Worm (Caenorhabditis elegans) whole organism, L1 larva: ENCODE data around the gene R10E12.2.

Experiments used
- C04F5.9 ChIP-seq: sonication (generic microtip); optimal IDR thresholded peaks from 2 replicates; lab custom pipeline; 2016; ENCODE audit warnings: missing genetic modification characterization, missing compliant biosample characterization
- aly-2 ChIP-seq: fragments of 150-350 bp; optimal IDR thresholded peaks from 2 replicates; lab custom pipeline; 2014; ENCODE audit warnings: missing biosample characterization, missing genetic modification characterization
- blmp-1 ChIP-seq: fragments of 150-350 bp; optimal IDR thresholded peaks from 2 replicates; lab custom pipeline; 2014; ENCODE audit warnings: missing biosample characterization, missing genetic modification characterization
- ceh-82 ChIP-seq, 3 experiments: fragments of 150-350 bp in 1 of 3; sonication (generic microtip) in 2 of 3; optimal IDR thresholded peaks; 2 replicates each; lab custom pipeline; 2014 to 2017; ENCODE audit warnings: missing biosample characterization in 3 of 3, missing genetic modification characterization in 3 of 3
- ces-1 ChIP-seq: fragments of 150-350 bp; optimal IDR thresholded peaks from 2 replicates; lab custom pipeline; 2014; ENCODE audit warnings: missing biosample characterization, missing genetic modification reagents, missing genetic modification characterization
- fkh-10 ChIP-seq: sonication (generic microtip); optimal IDR thresholded peaks from 2 replicates; lab custom pipeline; 2017; ENCODE audit warnings: missing biosample characterization, missing genetic modification reagents, missing genetic modification characterization
- fkh-4 ChIP-seq: sonication (generic microtip); optimal IDR thresholded peaks from 2 replicates; lab custom pipeline; 2016; ENCODE audit warnings: missing compliant biosample characterization, missing genetic modification characterization, borderline replicate concordance
- isw-1 ChIP-seq: fragments of 200-800 bp; sonication (Bioruptor generic); IDR thresholded peaks from 2 replicates; pipeline ENCODE4 v1.3.6; 2022; ENCODE audit warnings: missing genetic modification characterization, missing compliant biosample characterization
- lin-39 ChIP-seq: fragments of 150-350 bp; optimal IDR thresholded peaks from 2 replicates; lab custom pipeline; 2014; ENCODE audit warnings: missing biosample characterization, missing genetic modification reagents, missing genetic modification characterization
- mab-9 ChIP-seq: fragments of 200-800 bp; sonication (Bioruptor generic); IDR thresholded peaks from 2 replicates; pipeline ENCODE4 v1.3.6; 2022; ENCODE audit warnings: missing genetic modification reagents, missing genetic modification characterization, missing compliant biosample characterization
- nhr-28 ChIP-seq: fragments of 150-350 bp; optimal IDR thresholded peaks from 2 replicates; lab custom pipeline; 2014; ENCODE audit warnings: missing biosample characterization, missing genetic modification characterization
- nhr-90 ChIP-seq: sonication (generic microtip); optimal IDR thresholded peaks from 2 replicates; lab custom pipeline; 2016; ENCODE audit warnings: mild to moderate bottlenecking, missing genetic modification characterization, missing compliant biosample characterization; ENCODE audit not compliant: poor library complexity
- snpc-4 ChIP-seq: fragments of 150-350 bp; optimal IDR thresholded peaks from 2 replicates; lab custom pipeline; 2014; ENCODE audit warnings: missing biosample characterization, missing genetic modification characterization
- unc-30 ChIP-seq: sonication (generic microtip); optimal IDR thresholded peaks from 2 replicates; lab custom pipeline; 2017; ENCODE audit warnings: missing biosample characterization, missing genetic modification characterization

ce11 chrIII:9928777-9929176 is 44.9 kb downstream of the R10E12.2 start, which contains the start of gene ttr-1:
- TF ChIP-seq isw-1 (GFP tag; lab: Robert Waterston, UW) (no peak), ces-1 (GFP tag; lab: Kevin White, UChicago) (no peak), lin-39 (tag; lab: Kevin White, UChicago) (no peak), snpc-4 (no peak), nhr-28 (tag; lab: Kevin White, UChicago) (no peak), C04F5.9 (tag; lab: Kevin White, UChicago) (no peak), ceh-82 (tag; optimal IDR thresholded peaks at IDR 0.05; lab: Kevin White, UChicago) (no peak), fkh-10 (no peak), fkh-4 (tag; lab: Kevin White, UChicago) (no peak), mab-9 (no peak), aly-2 (tag; lab: Kevin White, UChicago) (no peak), blmp-1 (tag; lab: Kevin White, UChicago) (no peak), unc-30 (tag; lab: Kevin White, UChicago) (no peak), nhr-90 (tag; lab: Kevin White, UChicago) (no peak)
